Worm (Caenorhabditis elegans): Measurements from ENCODE around the gene pha-4.

pha-4 gene

DNA sequence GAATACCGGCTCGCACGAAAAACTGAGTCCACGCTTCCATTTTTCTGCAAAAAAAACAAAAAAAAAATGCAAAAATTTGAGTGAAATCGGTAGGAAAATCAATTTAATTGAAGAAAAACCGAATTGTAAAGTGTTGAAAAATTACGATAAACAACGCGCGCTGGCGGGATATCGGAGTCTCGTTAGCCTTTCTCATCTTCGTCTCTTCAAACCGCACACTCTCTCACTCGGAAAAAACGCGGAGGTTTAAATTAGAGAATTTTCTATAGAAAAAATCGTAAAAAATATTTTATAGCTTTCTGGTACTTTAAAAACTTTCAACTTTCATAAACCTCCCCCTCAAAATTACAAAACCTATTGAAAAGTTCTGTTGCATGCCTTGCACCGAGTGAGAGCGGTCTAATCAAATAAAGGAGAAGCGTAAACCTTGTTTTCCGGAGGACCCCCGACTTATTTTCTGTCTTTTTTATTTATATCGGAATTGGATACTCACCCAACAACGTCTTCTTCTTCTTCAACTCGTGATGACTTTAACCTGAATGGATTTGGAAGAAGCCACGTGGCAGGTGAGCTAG lies 48.8 kb upstream of the pha-4 start, which contains the start of the genes F53F8.5 and F53F8.6:
TSS of gene F53F8.5 (minus strand) at position 52 of the 575 bp plus-strand sequence.
TSS of gene F53F8.6 (plus strand) at position 230 of the 575 bp plus-strand sequence.
- TF ChIP-seq aha-1 (tag) (no peak), dmd-9 (GFP tag; IDR thresholded peaks at IDR 0.05) (no peak), mes-2 (tag; optimal IDR thresholded peaks at IDR 0.05; ENCODE audit: poor library complexity, severe bottlenecking) (peak; percentile 74), zfp-3 (GFP tag; conservative IDR thresholded peaks at IDR 0.05) (no peak), zip-11 (GFP tag; IDR thresholded peaks at IDR 0.05) (no peak), pha-4 (GFP tag; IDR thresholded peaks at IDR 0.05) (no peak), pha-4 (tag; optimal IDR thresholded peaks at IDR 0.05) (no peak), zag-1 (tag; optimal IDR thresholded peaks at IDR 0.05) (no peak), Y48G9A.11 (GFP tag; IDR thresholded peaks at IDR 0.05) (peak; percentile 97), dpl-1 (GFP tag; optimal IDR thresholded peaks at IDR 0.05) (peak; percentile 85), zip-2 (tag; optimal IDR thresholded peaks at IDR 0.05) (no peak), nhr-6 (tag; optimal IDR thresholded peaks at IDR 0.05) (peak; percentile 29), hif-1 (tag; optimal IDR thresholded peaks at IDR 0.05) (no peak), hlh-30 (tag; optimal IDR thresholded peaks at IDR 0.05; ENCODE audit: insufficient read depth) (peak; percentile 46), aly-2 (tag; optimal IDR thresholded peaks at IDR 0.05) (no peak), rbr-2 (tag; optimal IDR thresholded peaks at IDR 0.05) (no peak), mep-1 (tag; optimal IDR thresholded peaks at IDR 0.05) (peak; percentile 27), spr-3 (GFP tag; optimal IDR thresholded peaks at IDR 0.05) (no peak), mxl-2 (GFP tag; conservative IDR thresholded peaks at IDR 0.05) (no peak), F49E8.2 (tag; optimal IDR thresholded peaks at IDR 0.05; ENCODE audit: borderline replicate concordance) (no peak), nhr-28 (tag; optimal IDR thresholded peaks at IDR 0.05) (no peak), lin-38 (GFP tag; IDR thresholded peaks at IDR 0.05) (peak; percentile 27; the same call in 1 of the 2 replicates), unc-130 (GFP tag; optimal IDR thresholded peaks at IDR 0.05) (no peak), hlh-11 (tag; optimal IDR thresholded peaks at IDR 0.05) (no peak), madf-5 (GFP tag; IDR thresholded peaks at IDR 0.05) (no peak), dmd-6 (GFP tag; IDR thresholded peaks at IDR 0.05) (no peak), snpc-1.2 (GFP tag; IDR thresholded peaks at IDR 0.05) (no peak), ces-1 (GFP tag; optimal IDR thresholded peaks at IDR 0.05) (peak; percentile 12), mdt-29 (GFP tag; IDR thresholded peaks at IDR 0.05) (no peak), attf-4 (tag; optimal IDR thresholded peaks at IDR 0.05) (no peak), T20F7.1 (GFP tag; optimal IDR thresholded peaks at IDR 0.05) (peak; percentile 96), lsy-2 (tag; optimal IDR thresholded peaks at IDR 0.05) (peak in 1 of 2 experiments; percentile 66), D1046.2 (GFP tag; IDR thresholded peaks at IDR 0.05) (no peak), hmg-1.1 (GFP tag; IDR thresholded peaks at IDR 0.05) (peak; percentile 31; the same call in 1 of the 2 replicates), egl-43 (GFP tag; IDR thresholded peaks at IDR 0.05) (no peak), fkh-10 (GFP tag; optimal IDR thresholded peaks at IDR 0.05) (no peak), ceh-44 (GFP tag; IDR thresholded peaks at IDR 0.05) (no peak), unc-62 (GFP tag; optimal IDR thresholded peaks at IDR 0.05 in 1 of 2) (no peak), unc-62 (tag; optimal IDR thresholded peaks at IDR 0.05) (no peak), F37D6.2 (tag; optimal IDR thresholded peaks at IDR 0.05) (no peak), dve-1 (tag; optimal IDR thresholded peaks at IDR 0.05; ENCODE audit: insufficient read depth) (peak; percentile 53), nhr-25 (tag; optimal IDR thresholded peaks at IDR 0.05; ENCODE audit: borderline replicate concordance, insufficient read depth) (no peak)
